Fruit fly (Drosophila melanogaster) whole organism, adult: ENCODE results near the gene Lip4.

Source experiments
- CG11617 ChIP-seq: fragments of 200-800 bp; sonication (Bioruptor generic); optimal IDR thresholded peaks from 2 replicates; lab custom pipeline; 2017; ENCODE audit warnings: mild to moderate bottlenecking, missing biosample characterization, missing genetic modification reagents, missing genetic modification characterization
- CG12768 ChIP-seq: fragments of 200-800 bp; sonication (Bioruptor generic); optimal IDR thresholded peaks from 2 replicates; lab custom pipeline; 2017; ENCODE audit warnings: missing biosample characterization, missing genetic modification characterization, mild to moderate bottlenecking, moderate library complexity, missing genetic modification reagents
- CG14711 ChIP-seq: fragments of 200-800 bp; sonication (Bioruptor generic); optimal IDR thresholded peaks from 2 replicates; lab custom pipeline; 2018; ENCODE audit warnings: missing biosample characterization, mild to moderate bottlenecking, missing genetic modification characterization, moderate library complexity
- CG1620 ChIP-seq: fragments of 200-800 bp; sonication (Bioruptor generic); optimal IDR thresholded peaks from 2 replicates; lab custom pipeline; 2016; ENCODE audit warnings: missing biosample characterization, missing genetic modification characterization
- CG33017 ChIP-seq: fragments of 200-800 bp; sonication (Bioruptor generic); optimal IDR thresholded peaks from 2 replicates; lab custom pipeline; 2018; ENCODE audit warnings: missing biosample characterization, mild to moderate bottlenecking, missing genetic modification characterization, moderate library complexity
- CG5204 ChIP-seq: fragments of 200-800 bp; sonication (Bioruptor generic); optimal IDR thresholded peaks from 2 replicates; lab custom pipeline; 2016; ENCODE audit warnings: missing biosample characterization, missing genetic modification characterization
- CG7045 ChIP-seq: fragments of 200-800 bp; sonication (Bioruptor generic); optimal IDR thresholded peaks from 2 replicates; lab custom pipeline; 2017; ENCODE audit warnings: missing biosample characterization, mild to moderate bottlenecking, missing genetic modification characterization
- CG7101 ChIP-seq: fragments of 200-800 bp; sonication (Bioruptor generic); optimal IDR thresholded peaks from 2 replicates; lab custom pipeline; 2018; ENCODE audit warnings: missing biosample characterization, mild to moderate bottlenecking, missing genetic modification characterization, moderate library complexity
- Clk ChIP-seq: fragments of 200-800 bp; sonication (Bioruptor generic); optimal IDR thresholded peaks from 2 replicates; lab custom pipeline; 2017; ENCODE audit warnings: missing biosample characterization, missing genetic modification characterization
- Crg-1 ChIP-seq: fragments of 200-800 bp; sonication (Bioruptor generic); optimal IDR thresholded peaks from 2 replicates; lab custom pipeline; 2016; ENCODE audit warnings: missing biosample characterization, missing genetic modification characterization
- Hr96 ChIP-seq: fragments of 200-800 bp; sonication (Bioruptor generic); optimal IDR thresholded peaks from 2 replicates; lab custom pipeline; 2016; ENCODE audit warnings: missing biosample characterization, missing genetic modification characterization
- Mnt ChIP-seq: fragments of 200-800 bp; sonication (Bioruptor generic); optimal IDR thresholded peaks from 2 replicates; lab custom pipeline; 2016; ENCODE audit warnings: missing biosample characterization, mild to moderate bottlenecking, missing genetic modification characterization
- bab1 ChIP-seq: fragments of 200-800 bp; sonication (Bioruptor generic); optimal IDR thresholded peaks from 3 replicates; lab custom pipeline; 2019; ENCODE audit warnings: missing biosample characterization, mild to moderate bottlenecking, missing genetic modification characterization, moderate library complexity
- cic ChIP-seq: fragments of 200-800 bp; sonication (Bioruptor generic); optimal IDR thresholded peaks from 2 replicates; lab custom pipeline; 2017; ENCODE audit warnings: missing biosample characterization, mild to moderate bottlenecking, missing genetic modification characterization, moderate library complexity
- cnc ChIP-seq, 2 experiments: fragments of >200 bp; optimal IDR thresholded peaks; 2 replicates each; lab custom pipeline; 2017
- kay ChIP-seq: fragments of 200-800 bp; sonication (Bioruptor generic); peaks from one replicate; lab custom pipeline; 2016; ENCODE audit warnings: missing biosample characterization, missing genetic modification characterization, borderline replicate concordance
- ovo ChIP-seq: fragments of 200-800 bp; sonication (Bioruptor generic); optimal IDR thresholded peaks from 2 replicates; lab custom pipeline; 2016; ENCODE audit warnings: missing biosample characterization, missing genetic modification characterization
- pad ChIP-seq: fragments of 200-800 bp; sonication (Bioruptor generic); optimal IDR thresholded peaks from 3 replicates; lab custom pipeline; 2017; ENCODE audit warnings: missing biosample characterization, missing genetic modification characterization, mild to moderate bottlenecking, moderate library complexity, missing genetic modification reagents
- tj ChIP-seq: fragments of 200-800 bp; sonication (Bioruptor generic); optimal IDR thresholded peaks from 3 replicates; lab custom pipeline; 2017; ENCODE audit warnings: missing biosample characterization, mild to moderate bottlenecking, missing genetic modification characterization, moderate library complexity
- toe ChIP-seq: fragments of 200-800 bp; sonication (Bioruptor generic); optimal IDR thresholded peaks from 2 replicates; lab custom pipeline; 2016; ENCODE audit warnings: missing biosample characterization, missing genetic modification characterization

The Lip4 gene

DNA sequence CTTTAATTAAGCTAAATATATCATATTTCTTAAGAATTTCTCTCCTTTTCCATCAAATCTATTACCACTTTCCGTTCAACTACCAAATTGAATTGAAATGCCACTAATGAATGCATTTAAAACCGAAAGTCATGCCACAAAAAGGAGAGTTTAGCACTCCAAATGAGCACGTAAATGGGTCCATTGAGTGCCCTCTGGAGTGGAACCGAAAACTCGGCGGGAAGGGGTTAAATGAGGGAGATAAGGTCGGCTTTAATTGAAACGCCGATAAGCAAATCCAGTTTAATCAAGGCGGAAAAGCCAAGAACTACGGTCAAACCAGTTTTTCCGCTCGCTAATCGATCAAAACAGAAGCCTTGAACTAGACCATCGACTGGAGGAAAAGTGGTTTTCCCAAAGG lies 22.0 kb upstream of the Lip4 start:
- TF ChIP-seq Crg-1 (GFP tag; lab: Kevin White, UChicago): no peak
- no peak for TF ChIP-seq ovo (GFP tag; lab: Kevin White, UChicago)
- TF ChIP-seq CG33017 (tag; lab: Kevin White, UChicago): no peak
- no peak for TF ChIP-seq CG14711 (tag; lab: Kevin White, UChicago)
- no peak for TF ChIP-seq CG7101 (tag; lab: Kevin White, UChicago)
- no peak for TF ChIP-seq CG1620
- no peak for TF ChIP-seq CG5204 (GFP tag; lab: Kevin White, UChicago)
- no peak for TF ChIP-seq Mnt
- TF ChIP-seq CG11617 (GFP tag; lab: Kevin White, UChicago): no peak
- TF ChIP-seq tj (GFP tag; lab: Kevin White, UChicago): no peak
- TF ChIP-seq kay (GFP tag; lab: Kevin White, UChicago): no peak

- no peak for TF ChIP-seq Clk (GFP tag; lab: Kevin White, UChicago)
- no peak for TF ChIP-seq kay (GFP tag; lab: Kevin White, UChicago)
- TF ChIP-seq ovo (GFP tag; lab: Kevin White, UChicago): peak; percentile 22
- no peak for TF ChIP-seq cnc (optimal IDR thresholded peaks at IDR 0.05; lab: Kevin White, UChicago)
- peak; percentile 28 for TF ChIP-seq pad (GFP tag; lab: Kevin White, UChicago)
- TF ChIP-seq bab1 (GFP tag; lab: Kevin White, UChicago): peak; percentile 48
- no peak for TF ChIP-seq CG11617 (GFP tag; lab: Kevin White, UChicago)
- TF ChIP-seq CG1620: peak; percentile 51
- peak; percentile 34 for TF ChIP-seq CG14711 (tag; lab: Kevin White, UChicago)
- peak; percentile 60 for TF ChIP-seq tj (GFP tag; lab: Kevin White, UChicago)
- no peak for TF ChIP-seq CG7045 (GFP tag; lab: Kevin White, UChicago)
- TF ChIP-seq CG33017 (tag; lab: Kevin White, UChicago): no peak
- no peak for TF ChIP-seq CG5204 (GFP tag; lab: Kevin White, UChicago)
- TF ChIP-seq Crg-1 (GFP tag; lab: Kevin White, UChicago): peak; percentile 18
- no peak for TF ChIP-seq toe (GFP tag; lab: Kevin White, UChicago)
- TF ChIP-seq CG12768 (GFP tag; lab: Kevin White, UChicago): peak; percentile 39
- peak; percentile 5 for TF ChIP-seq cic (GFP tag; lab: Kevin White, UChicago)
- TF ChIP-seq Hr96 (GFP tag; lab: Kevin White, UChicago): no peak
- TF ChIP-seq CG7101 (tag; lab: Kevin White, UChicago): peak; percentile 27
- TF ChIP-seq Mnt: peak; percentile 52
Observed at dm6 chr2L:10506557-10507252, 20.7 kb upstream of the Lip4 start, which contains the start of the genes Myo31DF and CG6094. Gene Myo31DF, minus strand, starts transcription at chr2L:10506779. Gene CG6094, plus strand, starts transcription at chr2L:10507081.

DNA sequence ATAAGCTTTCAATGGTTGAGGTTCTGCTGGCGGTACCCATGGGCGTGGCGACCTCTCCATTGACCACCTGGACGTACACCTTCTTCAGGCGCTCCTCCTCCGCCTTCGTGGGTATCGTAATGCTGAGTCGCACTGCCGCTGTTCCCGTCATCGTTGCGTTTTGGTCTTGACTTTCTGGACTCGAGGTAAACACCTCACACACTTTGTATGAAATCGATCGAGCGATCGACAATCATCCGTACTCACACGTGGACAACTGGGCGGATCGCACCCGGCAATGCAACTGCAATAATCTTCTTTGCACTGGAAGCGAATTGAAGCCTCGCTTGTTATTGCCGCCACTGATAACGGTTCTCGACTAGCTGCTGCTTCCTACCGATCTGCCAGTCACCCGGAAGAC lies 17.3 kb upstream of the Lip4 start, which contains the start of gene CG7384:
TSS of gene CG7384 (minus strand) at position 366 of the 400 bp plus-strand sequence.
- TF ChIP-seq ovo (GFP tag; lab: Kevin White, UChicago) (peak; percentile 38), Mnt (peak; percentile 85), CG5204 (GFP tag; lab: Kevin White, UChicago) (no peak)

DNA sequence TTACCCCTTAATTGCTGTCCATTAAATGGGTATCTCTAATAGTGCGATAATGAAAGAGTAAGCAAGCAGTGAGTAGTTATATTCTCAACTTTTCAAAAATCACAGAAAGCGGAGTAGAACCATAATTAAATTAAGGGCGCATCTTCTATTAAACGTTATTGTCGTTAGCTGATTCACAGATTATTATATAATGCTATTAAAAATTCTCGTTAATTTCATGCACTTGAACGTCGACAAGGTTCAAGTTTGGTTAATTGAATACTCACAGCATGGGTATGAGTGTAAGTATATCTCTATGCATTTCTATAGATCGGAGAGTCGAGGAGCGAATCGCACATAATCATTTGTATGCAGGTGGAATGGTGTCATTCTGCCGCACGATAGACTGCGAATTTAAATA lies 16.5 kb upstream of the Lip4 start:
- peak; percentile 88 for TF ChIP-seq kay (GFP tag; lab: Kevin White, UChicago)
- TF ChIP-seq CG7045 (GFP tag; lab: Kevin White, UChicago): no peak

DNA sequence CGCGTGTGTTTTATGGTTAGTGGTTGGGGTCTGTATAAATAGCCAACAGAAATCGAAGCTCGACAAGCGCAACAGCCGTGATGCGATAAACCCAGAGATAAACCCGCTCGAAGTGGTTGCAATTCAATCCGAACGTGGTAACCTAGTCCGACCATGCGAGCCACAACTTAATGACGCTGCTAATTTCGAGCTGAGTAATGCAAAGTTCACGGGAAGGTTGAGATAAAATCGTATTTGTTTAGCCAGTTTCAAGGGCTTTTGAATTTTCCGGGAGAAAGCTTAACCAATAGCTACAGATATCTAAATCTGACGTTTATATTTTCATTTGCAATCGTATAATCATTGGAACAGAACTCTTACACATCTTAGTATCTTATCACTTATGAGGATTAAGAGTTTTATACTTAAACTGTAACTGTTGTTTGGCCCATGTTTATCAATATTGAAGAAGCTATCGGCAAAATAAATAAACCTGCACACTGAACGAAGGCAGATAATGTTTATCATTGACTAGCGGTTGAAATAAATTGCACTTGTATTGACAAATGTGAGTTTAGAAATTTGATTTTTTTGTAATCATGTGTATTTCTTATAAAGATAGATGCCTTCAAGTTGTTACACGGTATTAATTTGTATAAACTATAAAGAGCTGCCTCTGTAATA lies 13.4 kb upstream of the Lip4 start:
- TF ChIP-seq CG7045 (GFP tag; lab: Kevin White, UChicago): no peak
- peak; percentile 17 for TF ChIP-seq CG12768 (GFP tag; lab: Kevin White, UChicago)
- TF ChIP-seq cnc (optimal IDR thresholded peaks at IDR 0.05; lab: Kevin White, UChicago): peak in 1 of 2 experiments; percentile 80
- TF ChIP-seq tj (GFP tag; lab: Kevin White, UChicago): peak; percentile 66
- TF ChIP-seq cic (GFP tag; lab: Kevin White, UChicago): peak; percentile 22

- TF ChIP-seq CG14711 (tag; lab: Kevin White, UChicago): no peak
- TF ChIP-seq bab1 (GFP tag; lab: Kevin White, UChicago): no peak
- TF ChIP-seq Hr96 (GFP tag; lab: Kevin White, UChicago): peak; percentile 65
- TF ChIP-seq CG12768 (GFP tag; lab: Kevin White, UChicago): peak; percentile 96
- TF ChIP-seq kay (GFP tag; lab: Kevin White, UChicago): no peak
- TF ChIP-seq pad (GFP tag; lab: Kevin White, UChicago): peak; percentile 18
- no peak for TF ChIP-seq ovo (GFP tag; lab: Kevin White, UChicago)
- peak; percentile 49 for TF ChIP-seq CG33017 (tag; lab: Kevin White, UChicago)
- no peak for TF ChIP-seq CG5204 (GFP tag; lab: Kevin White, UChicago)
- TF ChIP-seq Mnt: peak; percentile 3
- TF ChIP-seq CG11617 (GFP tag; lab: Kevin White, UChicago): no peak
- no peak for TF ChIP-seq CG7101 (tag; lab: Kevin White, UChicago)
- no peak for TF ChIP-seq cnc (optimal IDR thresholded peaks at IDR 0.05; lab: Kevin White, UChicago)
- peak; percentile 0 for TF ChIP-seq CG7045 (GFP tag; lab: Kevin White, UChicago)
- no peak for TF ChIP-seq Crg-1 (GFP tag; lab: Kevin White, UChicago)
- TF ChIP-seq CG1620: no peak
- no peak for TF ChIP-seq Clk (GFP tag; lab: Kevin White, UChicago)
- TF ChIP-seq toe (GFP tag; lab: Kevin White, UChicago): peak; percentile 54
- TF ChIP-seq tj (GFP tag; lab: Kevin White, UChicago): no peak
- TF ChIP-seq cic (GFP tag; lab: Kevin White, UChicago): peak; percentile 34
Observed at dm6 chr2L:10514586-10515137, 12.7 kb upstream of the Lip4 start.
